In the genomic region with DNA sequence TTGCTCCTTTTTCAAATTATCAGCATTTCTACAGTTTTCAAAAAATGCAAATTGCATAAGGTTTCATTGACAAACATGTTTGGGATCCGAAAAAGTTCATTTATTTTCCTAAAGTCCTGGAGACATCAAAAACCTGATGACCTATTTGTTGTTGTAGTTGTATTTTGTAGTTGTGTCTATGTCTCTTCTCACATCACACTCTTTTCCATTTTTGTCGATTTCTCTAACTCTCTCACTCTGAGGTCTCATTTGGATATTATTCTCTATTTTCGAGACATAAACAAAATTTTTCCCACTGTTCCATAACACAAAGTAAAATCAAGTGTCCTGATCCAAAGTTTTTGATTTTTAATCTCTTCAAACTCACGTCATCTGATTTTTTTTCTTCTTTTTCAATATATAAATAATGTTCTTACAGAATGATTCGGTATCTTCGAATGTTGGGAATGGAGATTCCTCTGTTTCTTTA, we compare ENCODE assay signal across 1 worm cellular context.
TF ChIP-seq lines count a peak whose summit lies in the region.

A gene (plus strand): TSS at position 419 of the 469 bp plus-strand sequence.

TF ChIP-seq in whole organism, L1 larva, 84 proteins besides CTCF, POLR2A, EP300 and RAD21 (continued from another document):
- TF ChIP-seq nhr-71 (tag; optimal IDR thresholded peaks at IDR 0.05; lab: Kevin White, UChicago) (peak; percentile 26), lsy-2 (tag; optimal IDR thresholded peaks at IDR 0.05; lab: Kevin White, UChicago) (peak; percentile 20 to 24), efl-1 (optimal IDR thresholded peaks at IDR 0.05; lab: Kevin White, UChicago) (peak; percentile 49 to 50), efl-1 (GFP tag; optimal IDR thresholded peaks at IDR 0.05 in 1 of 2; lab: Kevin White, UChicago) (peak in 1 of 2 experiments; percentile 18), nhr-20 (tag; optimal IDR thresholded peaks at IDR 0.05; lab: Kevin White, UChicago) (peak; percentile 43), nhr-85 (tag; lab: Kevin White, UChicago) (peak; percentile 77), dpl-1 (GFP tag; optimal IDR thresholded peaks at IDR 0.05; lab: Kevin White, UChicago) (peak in 2 of 3 experiments; percentile 0 to 8)
